Fruit fly (Drosophila melanogaster): Measurements from ENCODE around the gene CG8461.

DNA sequence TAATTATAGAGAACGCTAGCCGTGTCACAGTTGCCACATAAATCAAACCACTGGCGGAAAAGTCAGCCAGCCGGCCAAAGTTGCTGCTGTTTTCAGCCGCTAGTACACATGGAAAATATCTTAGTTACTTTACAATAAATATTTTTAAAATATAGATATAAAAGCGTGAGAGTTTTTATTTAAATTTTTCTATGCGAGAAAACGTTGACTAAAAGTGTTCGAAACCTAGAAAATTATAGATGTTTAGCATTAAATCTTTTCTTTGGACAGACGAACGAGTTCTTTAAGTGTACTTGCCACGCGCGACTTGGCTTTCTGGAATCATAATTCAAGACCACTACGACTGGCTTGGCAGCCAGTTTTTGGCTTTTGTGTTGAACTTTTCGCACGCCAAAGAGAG, 27.0 kb downstream of the CG8461 start:
- no peak for TF ChIP-seq pros (GFP tag; optimal IDR thresholded peaks at IDR 0.05)
- no peak for TF ChIP-seq CG11093 (GFP tag; IDR thresholded peaks at IDR 0.05)
- TF ChIP-seq CG13123 (GFP tag; optimal IDR thresholded peaks at IDR 0.05) = no peak
- no peak for TF ChIP-seq CG14050 (GFP tag; IDR thresholded peaks at IDR 0.05)
- no peak for TF ChIP-seq CG12659 (GFP tag; optimal IDR thresholded peaks at IDR 0.05)
- no peak for TF ChIP-seq gcm (GFP tag; optimal IDR thresholded peaks at IDR 0.05)
- no peak for TF ChIP-seq B-H2 (GFP tag; optimal IDR thresholded peaks at IDR 0.05)
- no peak for TF ChIP-seq CG4707 (GFP tag; optimal IDR thresholded peaks at IDR 0.05)
- no peak for TF ChIP-seq gt (GFP tag; IDR thresholded peaks at IDR 0.05)
- no peak for TF ChIP-seq her (GFP tag; optimal IDR thresholded peaks at IDR 0.05)
- TF ChIP-seq CG18764 (GFP tag; optimal IDR thresholded peaks at IDR 0.05) = no peak
- no peak for TF ChIP-seq tup (GFP tag; optimal IDR thresholded peaks at IDR 0.05)
- TF ChIP-seq CG17186 (GFP tag; optimal IDR thresholded peaks at IDR 0.05) = no peak
- TF ChIP-seq CG13287 (GFP tag; IDR thresholded peaks at IDR 0.05; ENCODE audit: partially characterized antibody) = no peak
